Fruit fly (Drosophila melanogaster) whole organism, embryonic: Measurements from ENCODE around the gene CG14383.
A peak's percentile ranks its signal among the peaks of the same experiment; 100 is the strongest.

ENCODE experiments used
- Adf1 ChIP-seq: fragments of 200-800 bp; sonication (Bioruptor generic); IDR thresholded peaks from 2 replicates; pipeline ENCODE4 v1.3.6; 2022; ENCODE audit warnings: missing biosample characterization, missing genetic modification characterization
- Aef1 ChIP-seq: fragments of 200-800 bp; sonication (Bioruptor generic); IDR thresholded peaks from 3 replicates; pipeline ENCODE4 v1.3.6; 2022; ENCODE audit warnings: missing biosample characterization, missing genetic modification characterization
- Atf-2 ChIP-seq: fragments of 200-800 bp; sonication (Bioruptor generic); optimal IDR thresholded peaks from 2 replicates; lab custom pipeline; 2016; ENCODE audit warnings: missing biosample characterization, missing genetic modification characterization
- Bteb2 ChIP-seq: fragments of 200-800 bp; sonication (Bioruptor generic); optimal IDR thresholded peaks from 2 replicates; lab custom pipeline; 2016; ENCODE audit warnings: missing biosample characterization, missing genetic modification characterization
- CG10654 ChIP-seq: fragments of 200-800 bp; sonication (Bioruptor generic); optimal IDR thresholded peaks from 2 replicates; lab custom pipeline; 2016; ENCODE audit warnings: missing biosample characterization, missing genetic modification characterization
- CG11398 ChIP-seq: fragments of 200-800 bp; sonication (Bioruptor generic); optimal IDR thresholded peaks from 2 replicates; lab custom pipeline; 2016; ENCODE audit warnings: missing biosample characterization, missing genetic modification characterization
- CG12219 ChIP-seq: fragments of 200-800 bp; sonication (Bioruptor generic); optimal IDR thresholded peaks from 3 replicates; lab custom pipeline; 2018; ENCODE audit warnings: missing biosample characterization, mild to moderate bottlenecking, missing genetic modification characterization
- CG12391 ChIP-seq: fragments of 200-800 bp; sonication (Bioruptor generic); optimal IDR thresholded peaks from 3 replicates; lab custom pipeline; 2018; ENCODE audit warnings: missing biosample characterization, mild to moderate bottlenecking, missing genetic modification characterization, moderate library complexity
- CG16863 ChIP-seq: fragments of 200-800 bp; sonication (Bioruptor generic); optimal IDR thresholded peaks from 3 replicates; lab custom pipeline; 2016; ENCODE audit warnings: missing biosample characterization, missing genetic modification characterization
- CG1832 ChIP-seq: fragments of 200-800 bp; sonication (Bioruptor generic); optimal IDR thresholded peaks from 2 replicates; lab custom pipeline; 2017; ENCODE audit warnings: missing biosample characterization, mild to moderate bottlenecking, missing genetic modification characterization, inconsistent platforms
- CG2678 ChIP-seq: fragments of 200-800 bp; sonication (Bioruptor generic); optimal IDR thresholded peaks from 3 replicates; lab custom pipeline; 2019; ENCODE audit warnings: missing biosample characterization, mild to moderate bottlenecking, missing genetic modification characterization, moderate library complexity
- CG3065 ChIP-seq: fragments of 200-800 bp; sonication (Bioruptor generic); optimal IDR thresholded peaks from 2 replicates; lab custom pipeline; 2016; ENCODE audit warnings: missing biosample characterization, missing genetic modification characterization
- CG31441 ChIP-seq: fragments of 200-800 bp; sonication (Bioruptor generic); IDR thresholded peaks from 2 replicates; pipeline ENCODE4 v1.3.6; 2022; ENCODE audit warnings: missing biosample characterization, missing genetic modification characterization
- CG32532 ChIP-seq: fragments of 200-800 bp; sonication (Bioruptor generic); IDR thresholded peaks from 2 replicates; pipeline ENCODE4 v1.3.6; 2022; ENCODE audit warnings: missing biosample characterization, missing genetic modification characterization
- CG3407 ChIP-seq: fragments of 200-800 bp; sonication (Bioruptor generic); optimal IDR thresholded peaks from 2 replicates; lab custom pipeline; 2018; ENCODE audit warnings: missing biosample characterization, mild to moderate bottlenecking, missing genetic modification characterization
- CG5180 ChIP-seq: fragments of 200-800 bp; sonication (Bioruptor generic); optimal IDR thresholded peaks from 3 replicates; lab custom pipeline; 2017; ENCODE audit warnings: missing biosample characterization, missing genetic modification characterization, mild to moderate bottlenecking, moderate library complexity, missing genetic modification reagents
- CG6654 ChIP-seq: fragments of 200-800 bp; sonication (Bioruptor generic); optimal IDR thresholded peaks from 2 replicates; lab custom pipeline; 2017; ENCODE audit warnings: missing biosample characterization, mild to moderate bottlenecking, missing genetic modification characterization
- CG6765 ChIP-seq: fragments of 200-800 bp; sonication (Bioruptor generic); optimal IDR thresholded peaks from 3 replicates; lab custom pipeline; 2017; ENCODE audit warnings: missing biosample characterization, mild to moderate bottlenecking, missing genetic modification characterization
- CG7963 ChIP-seq: fragments of 200-800 bp; sonication (Bioruptor generic); IDR thresholded peaks from 3 replicates; pipeline ENCODE4 v1.3.6; 2022; ENCODE audit warnings: missing biosample characterization, missing genetic modification characterization; ENCODE audit not compliant: partially characterized antibody
- CG9437 ChIP-seq: fragments of 200-800 bp; sonication (Bioruptor generic); optimal IDR thresholded peaks from 2 replicates; lab custom pipeline; 2018; ENCODE audit warnings: missing biosample characterization, mild to moderate bottlenecking, missing genetic modification characterization
- Dp ChIP-seq: fragments of 200-800 bp; sonication (Bioruptor generic); optimal IDR thresholded peaks from 2 replicates; lab custom pipeline; 2018; ENCODE audit warnings: missing biosample characterization, mild to moderate bottlenecking, missing genetic modification characterization, moderate library complexity
- Eip74EF ChIP-seq, 2 experiments: fragments of 200-800 bp in 1 of 2; fragments of >200 bp in 1 of 2; sonication (Bioruptor generic) in 1 of 2; optimal IDR thresholded peaks; 2 replicates each; lab custom pipeline; 2017 to 2019; ENCODE audit warnings: missing biosample characterization in 2 of 2, missing genetic modification characterization in 2 of 2, mild to moderate bottlenecking in 1 of 2, moderate library complexity in 1 of 2
- Hr39 ChIP-seq: fragments of >200 bp; optimal IDR thresholded peaks from 2 replicates; lab custom pipeline; 2017
- Lhr ChIP-seq: fragments of 200-800 bp; sonication (Bioruptor generic); optimal IDR thresholded peaks from 3 replicates; lab custom pipeline; 2017; ENCODE audit warnings: mild to moderate bottlenecking, missing biosample characterization, missing genetic modification reagents, missing genetic modification characterization
- Lim3 ChIP-seq: fragments of 200-800 bp; sonication (Bioruptor generic); IDR thresholded peaks from 2 replicates; pipeline ENCODE4 v1.3.6; 2022; ENCODE audit warnings: missing biosample characterization, missing genetic modification characterization
- Mrtf ChIP-seq: fragments of 200-800 bp; sonication (Bioruptor generic); IDR thresholded peaks from 3 replicates; pipeline ENCODE4 v1.3.6; 2022; ENCODE audit warnings: missing biosample characterization, missing genetic modification characterization
- NFAT ChIP-seq: fragments of 200-800 bp; sonication (Bioruptor generic); IDR thresholded peaks from 2 replicates; pipeline ENCODE4 v1.3.6; 2022; ENCODE audit warnings: missing biosample characterization, missing genetic modification characterization
- Nf-YC ChIP-seq: fragments of 200-800 bp; optimal IDR thresholded peaks from 3 replicates; lab custom pipeline; 2019; ENCODE audit warnings: missing biosample characterization, mild to moderate bottlenecking, missing genetic modification characterization, moderate library complexity
- Oli ChIP-seq: fragments of 200-800 bp; sonication (Bioruptor generic); optimal IDR thresholded peaks from 2 replicates; lab custom pipeline; 2018; ENCODE audit warnings: missing biosample characterization, mild to moderate bottlenecking, missing genetic modification characterization, moderate library complexity
- Ssrp ChIP-seq: fragments of 200-800 bp; sonication (Bioruptor generic); optimal IDR thresholded peaks from 2 replicates; lab custom pipeline; 2018; ENCODE audit warnings: missing biosample characterization, mild to moderate bottlenecking, missing genetic modification characterization, moderate library complexity
- Vsx1 ChIP-seq: fragments of 200-800 bp; sonication (Bioruptor generic); optimal IDR thresholded peaks from 2 replicates; lab custom pipeline; 2017; ENCODE audit warnings: missing biosample characterization, mild to moderate bottlenecking, missing genetic modification characterization, missing genetic modification reagents
- al ChIP-seq: fragments of 200-800 bp; sonication (Bioruptor generic); IDR thresholded peaks from 2 replicates; pipeline ENCODE4 v1.3.6; 2022; ENCODE audit warnings: missing biosample characterization, missing genetic modification characterization
- bigmax ChIP-seq: fragments of 200-800 bp; sonication (Bioruptor generic); optimal IDR thresholded peaks from 2 replicates; lab custom pipeline; 2018; ENCODE audit warnings: missing biosample characterization, mild to moderate bottlenecking, missing genetic modification characterization
- dimm ChIP-seq: fragments of 200-800 bp; sonication (Bioruptor generic); IDR thresholded peaks from 2 replicates; pipeline ENCODE4 v1.3.6; 2022; ENCODE audit warnings: missing biosample characterization, missing genetic modification characterization
- dpn ChIP-seq, 2 experiments: fragments of 200-800 bp; sonication (Bioruptor generic); optimal IDR thresholded peaks; 3 replicates each; lab custom pipeline; 2016; ENCODE audit warnings: missing biosample characterization in 2 of 2, missing genetic modification characterization in 2 of 2
- dysf ChIP-seq: fragments of 200-800 bp; sonication (Bioruptor generic); IDR thresholded peaks from 3 replicates; pipeline ENCODE4 v1.3.6; 2022; ENCODE audit warnings: missing biosample characterization, missing genetic modification characterization
- fd3F ChIP-seq: fragments of 200-800 bp; sonication (Bioruptor generic); optimal IDR thresholded peaks from 2 replicates; lab custom pipeline; 2018; ENCODE audit warnings: missing biosample characterization, mild to moderate bottlenecking, missing genetic modification characterization, moderate library complexity
- ham ChIP-seq: fragments of 200-800 bp; sonication (Bioruptor generic); IDR thresholded peaks from 2 replicates; pipeline ENCODE4 v1.3.6; 2022; ENCODE audit warnings: missing biosample characterization, missing genetic modification characterization
- insv ChIP-seq, 2 experiments: fragments of 200-800 bp; sonication (Bioruptor generic); optimal IDR thresholded peaks; 3 replicates each; lab custom pipeline; 2016 to 2018; ENCODE audit warnings: missing biosample characterization in 2 of 2, missing genetic modification characterization in 2 of 2
- kni ChIP-seq: fragments of 200-800 bp; sonication (Bioruptor generic); optimal IDR thresholded peaks from 3 replicates; lab custom pipeline; 2017; ENCODE audit warnings: mild to moderate bottlenecking, missing biosample characterization, missing genetic modification reagents, missing genetic modification characterization
- lbe ChIP-seq: fragments of 200-800 bp; sonication (Bioruptor generic); optimal IDR thresholded peaks from 2 replicates; lab custom pipeline; 2016; ENCODE audit warnings: missing biosample characterization, mild to moderate bottlenecking, missing genetic modification characterization
- nom ChIP-seq: fragments of 200-800 bp; sonication (Bioruptor generic); optimal IDR thresholded peaks from 2 replicates; lab custom pipeline; 2017; ENCODE audit warnings: missing biosample characterization, missing genetic modification characterization, mild to moderate bottlenecking, moderate library complexity, missing genetic modification reagents
- odd ChIP-seq: fragments of 200-800 bp; sonication (Bioruptor generic); optimal IDR thresholded peaks from 2 replicates; lab custom pipeline; 2017; ENCODE audit warnings: missing biosample characterization, mild to moderate bottlenecking, missing genetic modification characterization
- pfk ChIP-seq: fragments of 200-800 bp; sonication (Bioruptor generic); optimal IDR thresholded peaks from 2 replicates; lab custom pipeline; 2018; ENCODE audit warnings: missing biosample characterization, mild to moderate bottlenecking, missing genetic modification characterization, moderate library complexity
- pho ChIP-seq: fragments of 200-800 bp; sonication (Bioruptor generic); optimal IDR thresholded peaks from 2 replicates; lab custom pipeline; 2016; ENCODE audit warnings: missing biosample characterization, missing genetic modification characterization
- pum ChIP-seq: fragments of 200-800 bp; sonication (Bioruptor generic); optimal IDR thresholded peaks from 2 replicates; lab custom pipeline; 2016; ENCODE audit warnings: missing biosample characterization, missing genetic modification characterization
- repo ChIP-seq: fragments of 200-800 bp; sonication (Bioruptor generic); optimal IDR thresholded peaks from 2 replicates; lab custom pipeline; 2016; ENCODE audit warnings: missing biosample characterization, missing genetic modification characterization
- sd ChIP-seq: fragments of 200-800 bp; sonication (Bioruptor generic); optimal IDR thresholded peaks from 3 replicates; lab custom pipeline; 2018; ENCODE audit warnings: missing biosample characterization, mild to moderate bottlenecking, missing genetic modification characterization, moderate library complexity
- sisA ChIP-seq: fragments of 200-800 bp; sonication (Bioruptor generic); IDR thresholded peaks from 2 replicates; pipeline ENCODE4 v1.3.6; 2022; ENCODE audit warnings: missing biosample characterization, missing genetic modification characterization
- so ChIP-seq: fragments of 200-800 bp; sonication (Bioruptor generic); IDR thresholded peaks from 3 replicates; pipeline ENCODE4 v1.3.6; 2022; ENCODE audit warnings: missing biosample characterization, missing genetic modification characterization

The CG14383 gene

dm6 chr3R:12997550-12998233 is 9.4 kb upstream of the CG14383 start, which contains the start of the genes CG17327, CG44194 and CG7518 (continued):
- TF ChIP-seq CG32532 (0 out of 2 replicates have a peak, but pooled peaks have one; percentile 12), CG6765 (GFP tag; lab: Kevin White, UChicago) (no peak), Lhr (no peak), Lim3 (GFP tag; lab: Robert Waterston, UW) (no peak), dysf (GFP tag; lab: Robert Waterston, UW) (no peak), CG9437 (GFP tag; lab: Kevin White, UChicago) (peak; percentile 21), Eip74EF (GFP tag; optimal IDR thresholded peaks at IDR 0.05; lab: Kevin White, UChicago) (no peak), NFAT (GFP tag; lab: Robert Waterston, UW) (peak; percentile 57), CG16863 (GFP tag; lab: Kevin White, UChicago) (no peak), CG5180 (GFP tag; lab: Kevin White, UChicago) (no peak), Vsx1 (GFP tag; lab: Kevin White, UChicago) (no peak), bigmax (GFP tag; lab: Kevin White, UChicago) (no peak), al (GFP tag; lab: Robert Waterston, UW) (peak; percentile 26; the same call in 1 of the 2 replicates), CG1832 (GFP tag; lab: Kevin White, UChicago) (no peak), Atf-2 (GFP tag; lab: Kevin White, UChicago) (no peak), CG2678 (tag; lab: Kevin White, UChicago) (no peak), Nf-YC (tag; lab: Kevin White, UChicago) (no peak), sd (tag; lab: Kevin White, UChicago) (no peak), Oli (tag; lab: Kevin White, UChicago) (no peak), kni (GFP tag; lab: Kevin White, UChicago) (no peak), CG7963 (GFP tag; lab: Robert Waterston, UW) (0 out of 3 replicates have a peak, but pooled peaks have one; percentile 48), CG12391 (tag; lab: Kevin White, UChicago) (peak; percentile 66), Dp (peak; percentile 29), pho (GFP tag; lab: Kevin White, UChicago) (peak; percentile 22), fd3F (GFP tag; lab: Kevin White, UChicago) (no peak), CG3407 (GFP tag; lab: Kevin White, UChicago) (no peak), lbe (GFP tag; lab: Kevin White, UChicago) (no peak), sisA (GFP tag; lab: Robert Waterston, UW) (no peak), Adf1 (GFP tag; lab: Robert Waterston, UW) (no peak), ham (GFP tag; lab: Robert Waterston, UW) (no peak), dpn (GFP tag; optimal IDR thresholded peaks at IDR 0.05; lab: Kevin White, UChicago) (peak; percentile 35 to 39), Aef1 (GFP tag; lab: Robert Waterston, UW) (no peak), CG12219 (GFP tag; lab: Kevin White, UChicago) (no peak), Ssrp (tag; lab: Kevin White, UChicago) (peak; percentile 2), Mrtf (GFP tag; lab: Robert Waterston, UW) (no peak), Bteb2 (GFP tag; lab: Kevin White, UChicago) (no peak), CG6654 (no peak), insv (GFP tag; optimal IDR thresholded peaks at IDR 0.05; lab: Kevin White, UChicago) (no peak), CG11398 (no peak), CG10654 (GFP tag; lab: Kevin White, UChicago) (peak; percentile 12), dimm (GFP tag; lab: Robert Waterston, UW) (no peak), pum (peak; percentile 27), Hr39 (no peak), CG3065 (no peak), odd (GFP tag; lab: Kevin White, UChicago) (no peak), repo (GFP tag; lab: Kevin White, UChicago) (no peak), pfk (GFP tag; lab: Kevin White, UChicago) (no peak), CG31441 (GFP tag; lab: Robert Waterston, UW) (no peak), so (no peak), nom (GFP tag; lab: Kevin White, UChicago) (no peak)
